Fruit fly (Drosophila melanogaster) whole organism, prepupa: ENCODE measurements around the gene NC2beta.

Experiments used
- CG10631 ChIP-seq: fragments of 200-800 bp; sonication (Bioruptor generic); optimal IDR thresholded peaks from 2 replicates; lab custom pipeline; 2016; ENCODE audit warnings: missing biosample characterization, missing genetic modification characterization
- CG10669 ChIP-seq: fragments of 200-800 bp; sonication (Bioruptor generic); optimal IDR thresholded peaks from 3 replicates; lab custom pipeline; 2018; ENCODE audit warnings: missing biosample characterization, mild to moderate bottlenecking, missing genetic modification characterization, moderate library complexity
- CG11294 ChIP-seq: fragments of 200-800 bp; sonication (Bioruptor generic); IDR thresholded peaks from 2 replicates; pipeline ENCODE4 v1.3.6; 2022; ENCODE audit warnings: missing biosample characterization, missing genetic modification characterization
- CG11762 ChIP-seq: fragments of 200-800 bp; sonication (Bioruptor generic); optimal IDR thresholded peaks from 3 replicates; lab custom pipeline; 2016; ENCODE audit warnings: missing biosample characterization, missing genetic modification characterization; ENCODE audit not compliant: insufficient read depth
- CG15336 ChIP-seq: fragments of 200-800 bp; sonication (Bioruptor generic); IDR thresholded peaks from 2 replicates; pipeline ENCODE4 v1.3.6; 2022; ENCODE audit warnings: missing biosample characterization, missing genetic modification characterization
- CG1621 ChIP-seq: fragments of 200-800 bp; sonication (Bioruptor generic); optimal IDR thresholded peaks from 3 replicates; lab custom pipeline; 2018; ENCODE audit warnings: missing biosample characterization, mild to moderate bottlenecking, missing genetic modification characterization
- CG16779 ChIP-seq: fragments of 200-800 bp; sonication (Bioruptor generic); optimal IDR thresholded peaks from 3 replicates; lab custom pipeline; 2017; ENCODE audit warnings: missing biosample characterization, mild to moderate bottlenecking, missing genetic modification characterization
- CG3032 ChIP-seq: fragments of 200-800 bp; optimal IDR thresholded peaks from 2 replicates; lab custom pipeline; 2019; ENCODE audit warnings: missing biosample characterization, mild to moderate bottlenecking, missing genetic modification characterization, moderate library complexity
- CG31627 ChIP-seq: fragments of 200-800 bp; sonication (Bioruptor generic); optimal IDR thresholded peaks from 3 replicates; lab custom pipeline; 2016; ENCODE audit warnings: missing biosample characterization, missing genetic modification characterization
- CG32006 ChIP-seq: fragments of 200-800 bp; sonication (Bioruptor generic); optimal IDR thresholded peaks from 3 replicates; lab custom pipeline; 2017; ENCODE audit warnings: missing biosample characterization, mild to moderate bottlenecking, missing genetic modification characterization
- CG34406 ChIP-seq: fragments of 200-800 bp; sonication (Bioruptor generic); optimal IDR thresholded peaks from 3 replicates; lab custom pipeline; 2016; ENCODE audit warnings: missing biosample characterization, missing genetic modification characterization
- CG3919 ChIP-seq: fragments of 200-800 bp; sonication (Bioruptor generic); optimal IDR thresholded peaks from 3 replicates; lab custom pipeline; 2016; ENCODE audit warnings: missing biosample characterization, missing genetic modification characterization
- CG4318 ChIP-seq: fragments of 200-800 bp; sonication (Bioruptor generic); optimal IDR thresholded peaks from 3 replicates; lab custom pipeline; 2017; ENCODE audit warnings: missing biosample characterization, mild to moderate bottlenecking, missing genetic modification characterization
- CG6163 ChIP-seq: fragments of 200-800 bp; sonication (Bioruptor generic); IDR thresholded peaks from 3 replicates; pipeline ENCODE4 v1.3.6; 2022; ENCODE audit warnings: missing biosample characterization, missing genetic modification characterization
- CG6276 ChIP-seq: fragments of 200-800 bp; sonication (Bioruptor generic); optimal IDR thresholded peaks from 2 replicates; lab custom pipeline; 2017; ENCODE audit warnings: missing biosample characterization, mild to moderate bottlenecking, missing genetic modification characterization
- CG6792 ChIP-seq: fragments of 200-800 bp; sonication (Bioruptor generic); optimal IDR thresholded peaks from 3 replicates; lab custom pipeline; 2016; ENCODE audit warnings: missing biosample characterization, missing genetic modification characterization
- CG6808 ChIP-seq: fragments of 200-800 bp; sonication (Bioruptor generic); optimal IDR thresholded peaks from 3 replicates; lab custom pipeline; 2017; ENCODE audit warnings: missing biosample characterization, missing genetic modification characterization, mild to moderate bottlenecking, moderate library complexity, missing genetic modification reagents
- CG6854 ChIP-seq: fragments of 200-800 bp; sonication (Bioruptor generic); optimal IDR thresholded peaks from 2 replicates; lab custom pipeline; 2017; ENCODE audit warnings: missing biosample characterization, mild to moderate bottlenecking, missing genetic modification characterization
- CG7368 ChIP-seq: fragments of 200-800 bp; sonication (Bioruptor generic); optimal IDR thresholded peaks from 3 replicates; lab custom pipeline; 2016; ENCODE audit warnings: missing biosample characterization, missing genetic modification characterization
- CG8119 ChIP-seq: fragments of 200-800 bp; sonication (Bioruptor generic); IDR thresholded peaks from 3 replicates; pipeline ENCODE4 v1.3.6; 2022; ENCODE audit warnings: missing biosample characterization, missing genetic modification characterization
- CG8319 ChIP-seq: fragments of 200-800 bp; sonication (Bioruptor generic); optimal IDR thresholded peaks from 3 replicates; lab custom pipeline; 2016; ENCODE audit warnings: missing biosample characterization, missing genetic modification characterization
- CG8632 ChIP-seq: fragments of 200-800 bp; sonication (Bioruptor generic); optimal IDR thresholded peaks from 3 replicates; lab custom pipeline; 2016; ENCODE audit warnings: missing biosample characterization, missing genetic modification characterization
- Eip75B ChIP-seq: fragments of 200-800 bp; sonication (Bioruptor generic); optimal IDR thresholded peaks from 3 replicates; lab custom pipeline; 2016; ENCODE audit warnings: missing biosample characterization, missing genetic modification characterization
- Eip78C ChIP-seq: fragments of 200-800 bp; sonication (Bioruptor generic); peaks from one replicate; lab custom pipeline; 2016; ENCODE audit warnings: missing biosample characterization, missing genetic modification characterization
- Ets21C ChIP-seq: fragments of 200-800 bp; sonication (Bioruptor generic); optimal IDR thresholded peaks from 3 replicates; lab custom pipeline; 2016; ENCODE audit warnings: missing biosample characterization, missing genetic modification characterization
- Ets96B ChIP-seq: fragments of 200-800 bp; optimal IDR thresholded peaks from 2 replicates; lab custom pipeline; 2019; ENCODE audit warnings: missing biosample characterization, mild to moderate bottlenecking, missing genetic modification characterization, moderate library complexity
- Gug ChIP-seq: fragments of 200-800 bp; sonication (Bioruptor generic); IDR thresholded peaks from 2 replicates; pipeline ENCODE4 v1.3.6; 2022; ENCODE audit warnings: missing biosample characterization, missing genetic modification characterization
- Hr38 ChIP-seq: sonication (Bioruptor generic); optimal IDR thresholded peaks from 2 replicates; lab custom pipeline; 2016; ENCODE audit warnings: missing biosample characterization, missing genetic modification characterization
- Hr39 ChIP-seq: fragments of 200-800 bp; sonication (Bioruptor generic); optimal IDR thresholded peaks from 2 replicates; lab custom pipeline; 2016; ENCODE audit warnings: missing biosample characterization, missing genetic modification characterization
- Hr4 ChIP-seq: fragments of 200-800 bp; sonication (Bioruptor generic); optimal IDR thresholded peaks from 3 replicates; lab custom pipeline; 2016; ENCODE audit warnings: missing biosample characterization, missing genetic modification characterization
- Lpt ChIP-seq: fragments of 200-800 bp; sonication (Bioruptor generic); optimal IDR thresholded peaks from 3 replicates; lab custom pipeline; 2016; ENCODE audit warnings: missing biosample characterization, missing genetic modification characterization
- Sox14 ChIP-seq: fragments of 200-800 bp; sonication (Bioruptor generic); optimal IDR thresholded peaks from 3 replicates; lab custom pipeline; 2016; ENCODE audit warnings: missing biosample characterization, missing genetic modification characterization
- Sox15 ChIP-seq: fragments of 200-800 bp; sonication (Bioruptor generic); optimal IDR thresholded peaks from 3 replicates; lab custom pipeline; 2016; ENCODE audit warnings: missing biosample characterization, missing genetic modification characterization
- achi ChIP-seq: fragments of 200-800 bp; sonication (Bioruptor generic); optimal IDR thresholded peaks from 3 replicates; lab custom pipeline; 2016; ENCODE audit warnings: missing biosample characterization, missing genetic modification characterization
- dac ChIP-seq: fragments of 200-800 bp; sonication (Bioruptor generic); optimal IDR thresholded peaks from 2 replicates; lab custom pipeline; 2017; ENCODE audit warnings: missing biosample characterization, mild to moderate bottlenecking, missing genetic modification characterization
- dsx ChIP-seq: fragments of 200-800 bp; optimal IDR thresholded peaks from 3 replicates; lab custom pipeline; 2019; ENCODE audit warnings: missing biosample characterization, mild to moderate bottlenecking, missing genetic modification characterization, moderate library complexity; ENCODE audit not compliant: poor library complexity, severe bottlenecking
- eg ChIP-seq: fragments of 200-800 bp; sonication (Bioruptor generic); IDR thresholded peaks from 3 replicates; pipeline ENCODE4 v1.3.6; 2022; ENCODE audit warnings: missing biosample characterization, missing genetic modification characterization
- fd59A ChIP-seq: fragments of 200-800 bp; sonication (Bioruptor generic); optimal IDR thresholded peaks from 2 replicates; lab custom pipeline; 2017; ENCODE audit warnings: missing biosample characterization, mild to moderate bottlenecking, missing genetic modification characterization, missing genetic modification reagents
- fd85E ChIP-seq: fragments of 200-800 bp; sonication (Bioruptor generic); optimal IDR thresholded peaks from 3 replicates; lab custom pipeline; 2016; ENCODE audit warnings: missing biosample characterization, missing genetic modification characterization
- lz ChIP-seq: fragments of 200-800 bp; sonication (Bioruptor generic); optimal IDR thresholded peaks from 3 replicates; lab custom pipeline; 2016; ENCODE audit warnings: missing biosample characterization, missing genetic modification characterization
- net ChIP-seq: fragments of 200-800 bp; sonication (Bioruptor generic); optimal IDR thresholded peaks from 3 replicates; lab custom pipeline; 2016; ENCODE audit warnings: missing biosample characterization, missing genetic modification characterization
- spab ChIP-seq: fragments of 200-800 bp; sonication (Bioruptor generic); optimal IDR thresholded peaks from 2 replicates; lab custom pipeline; 2017; ENCODE audit warnings: missing biosample characterization, mild to moderate bottlenecking, missing genetic modification characterization, missing genetic modification reagents
- ss ChIP-seq, 2 experiments: fragments of 200-800 bp; sonication (Bioruptor generic); optimal IDR thresholded peaks; 2 replicates in 1 of 2; 3 replicates in 1 of 2; lab custom pipeline; 2017 to 2018; ENCODE audit warnings: mild to moderate bottlenecking in 2 of 2, missing biosample characterization in 2 of 2, missing genetic modification characterization in 2 of 2, moderate library complexity in 1 of 2
- svp ChIP-seq: fragments of 200-800 bp; sonication (Bioruptor generic); peaks from one replicate; lab custom pipeline; 2016; ENCODE audit warnings: missing biosample characterization, missing genetic modification characterization
- vri ChIP-seq: fragments of 200-800 bp; sonication (Bioruptor generic); optimal IDR thresholded peaks from 3 replicates; lab custom pipeline; 2016; ENCODE audit warnings: missing biosample characterization, mild to moderate bottlenecking, missing genetic modification characterization

The NC2beta gene

DNA sequence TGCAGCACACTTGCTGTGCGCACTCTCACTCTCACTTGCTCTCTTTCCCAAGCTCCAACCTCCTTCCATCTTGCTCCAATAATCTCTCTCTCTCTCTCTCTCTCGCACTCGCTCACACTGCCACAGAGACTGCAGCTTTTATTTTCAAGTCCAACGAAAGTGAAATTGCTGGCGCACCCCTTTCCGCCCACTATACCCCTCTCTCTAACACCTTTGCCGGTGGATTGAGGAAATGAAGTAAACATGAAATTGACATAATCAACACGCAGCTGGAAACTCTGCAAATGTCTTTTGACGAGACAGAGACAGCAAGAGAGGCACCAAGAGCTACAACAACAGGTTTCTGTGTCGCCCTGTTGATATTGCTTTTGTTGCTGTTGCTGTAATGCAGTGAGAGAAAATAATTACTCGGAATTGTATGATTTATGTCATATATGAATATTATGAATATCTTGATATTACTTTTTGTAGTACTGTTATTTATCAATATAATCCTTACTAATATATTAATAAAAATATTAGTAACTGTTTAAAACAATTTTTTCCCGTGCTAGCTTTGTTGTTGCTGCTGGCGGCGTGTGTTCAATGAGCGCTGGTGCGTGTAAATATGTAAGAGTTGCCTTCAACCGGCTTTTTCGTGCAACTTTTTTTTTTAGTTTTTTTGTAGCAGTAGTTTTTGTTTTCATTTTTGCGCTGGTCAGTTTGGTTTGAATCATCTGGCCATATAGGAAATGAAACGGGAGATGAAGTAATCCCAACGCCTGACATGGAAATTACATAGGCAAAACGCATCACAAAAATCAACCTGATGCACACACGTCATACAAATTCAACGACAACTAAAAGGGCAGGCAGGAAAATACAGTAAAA lies 11.8 kb upstream of the NC2beta start (continued):
- TF ChIP-seq CG8632 (GFP tag; lab: Kevin White, UChicago) (peak; percentile 96), CG3032 (tag; lab: Kevin White, UChicago) (peak; percentile 97), CG10631 (peak; percentile 97), svp (GFP tag; lab: Kevin White, UChicago) (peak; percentile 85), CG16779 (tag; lab: Kevin White, UChicago) (peak; percentile 83), Eip75B (GFP tag; lab: Kevin White, UChicago) (peak; percentile 89), CG6792 (peak; percentile 91), CG6808 (peak; percentile 94), CG3919 (GFP tag; lab: Kevin White, UChicago) (peak; percentile 94), Sox15 (GFP tag; lab: Kevin White, UChicago) (peak; percentile 83), CG6163 (GFP tag; lab: Robert Waterston, UW) (peak; percentile 97), lz (GFP tag; lab: Kevin White, UChicago) (peak; percentile 73), achi (GFP tag; lab: Kevin White, UChicago) (peak; percentile 95), CG8319 (GFP tag; lab: Kevin White, UChicago) (peak; percentile 86), Ets21C (peak; percentile 66), CG4318 (GFP tag; lab: Kevin White, UChicago) (peak; percentile 87), dsx (GFP tag; lab: Kevin White, UChicago) (peak; percentile 97), CG1621 (tag; lab: Kevin White, UChicago) (peak; percentile 89), CG32006 (GFP tag; lab: Kevin White, UChicago) (peak; percentile 96), Hr39 (peak; percentile 61), net (GFP tag; lab: Kevin White, UChicago) (peak; percentile 93), CG15336 (peak; percentile 97), vri (GFP tag; lab: Kevin White, UChicago) (peak; percentile 90), dac (GFP tag; lab: Kevin White, UChicago) (peak; percentile 77), Eip78C (GFP tag; lab: Kevin White, UChicago) (peak; percentile 98), Hr38 (GFP tag; lab: Kevin White, UChicago) (peak; percentile 13)

DNA sequence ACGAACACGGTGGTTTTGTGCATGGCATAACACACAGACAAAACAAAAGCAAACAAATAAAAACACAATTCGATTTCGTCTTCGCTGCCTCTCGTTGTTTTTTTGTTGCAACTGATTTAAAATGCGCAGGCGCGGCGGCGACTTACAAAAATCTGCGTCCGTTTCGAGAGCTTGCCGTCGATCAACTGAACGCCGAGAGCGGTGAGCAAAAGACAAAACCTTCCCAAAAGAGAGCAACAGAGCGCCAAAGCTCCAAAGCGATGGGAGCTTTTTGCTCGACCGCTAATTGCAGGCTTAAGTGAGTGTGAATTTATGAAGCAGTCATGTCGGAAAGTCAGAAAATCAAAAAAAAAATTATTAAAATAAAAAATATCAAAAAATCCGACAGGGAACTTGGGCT lies 10.2 kb upstream of the NC2beta start, which contains the start of gene mol:
Gene mol (minus strand): TSS at position 190 of the 400 bp plus-strand sequence.
- no peak for TF ChIP-seq CG32006 (GFP tag; lab: Kevin White, UChicago)
- no peak for TF ChIP-seq fd59A (GFP tag; lab: Kevin White, UChicago)
- no peak; the same call in 1 of the 3 replicates for TF ChIP-seq CG8119 (GFP tag; lab: Robert Waterston, UW)
- TF ChIP-seq CG11762 (GFP tag; lab: Kevin White, UChicago), result no peak
- TF ChIP-seq dac (GFP tag; lab: Kevin White, UChicago), result no peak
- TF ChIP-seq CG11294 (GFP tag; lab: Robert Waterston, UW), result no peak
- TF ChIP-seq Lpt (GFP tag; lab: Kevin White, UChicago), result no peak
- no peak for TF ChIP-seq net (GFP tag; lab: Kevin White, UChicago)
- peak; percentile 3 for TF ChIP-seq Ets96B (tag; lab: Kevin White, UChicago)
- no peak for TF ChIP-seq CG34406 (GFP tag; lab: Kevin White, UChicago)
- TF ChIP-seq CG16779 (tag; lab: Kevin White, UChicago), result no peak
- TF ChIP-seq Gug (GFP tag; lab: Robert Waterston, UW), result no peak
- TF ChIP-seq achi (GFP tag; lab: Kevin White, UChicago), result no peak
- peak; percentile 61 to 66 for TF ChIP-seq ss (GFP tag; optimal IDR thresholded peaks at IDR 0.05; lab: Kevin White, UChicago)
- TF ChIP-seq Hr4, result no peak
- no peak for TF ChIP-seq CG8319 (GFP tag; lab: Kevin White, UChicago)
- no peak for TF ChIP-seq CG8632 (GFP tag; lab: Kevin White, UChicago)
- no peak for TF ChIP-seq CG6854 (GFP tag; lab: Kevin White, UChicago)
- no peak for TF ChIP-seq CG4318 (GFP tag; lab: Kevin White, UChicago)
- no peak for TF ChIP-seq svp (GFP tag; lab: Kevin White, UChicago)
- TF ChIP-seq CG7368 (GFP tag; lab: Kevin White, UChicago), result no peak
- peak; percentile 7 for TF ChIP-seq CG6808
- TF ChIP-seq CG31627, result no peak
- peak; percentile 62 for TF ChIP-seq CG6163 (GFP tag; lab: Robert Waterston, UW)
- TF ChIP-seq Sox14, result no peak
- no peak for TF ChIP-seq fd85E (GFP tag; lab: Kevin White, UChicago)
- no peak for TF ChIP-seq spab (GFP tag; lab: Kevin White, UChicago)
- no peak for TF ChIP-seq Sox15 (GFP tag; lab: Kevin White, UChicago)
- no peak for TF ChIP-seq CG10631
- TF ChIP-seq dsx (GFP tag; lab: Kevin White, UChicago), result peak; percentile 56
- no peak for TF ChIP-seq Eip75B (GFP tag; lab: Kevin White, UChicago)
- no peak for TF ChIP-seq Hr39
- peak; percentile 66 for TF ChIP-seq Eip78C (GFP tag; lab: Kevin White, UChicago)
- peak; percentile 51 for TF ChIP-seq eg
- TF ChIP-seq CG10669 (GFP tag; lab: Kevin White, UChicago), result no peak
- no peak for TF ChIP-seq CG6276
- TF ChIP-seq CG3919 (GFP tag; lab: Kevin White, UChicago), result no peak
